Fruit fly (Drosophila melanogaster): ENCODE measurements around the gene Ubc7.
A peak's percentile ranks its signal among the peaks of the same experiment; 100 is the strongest.

- TF ChIP-seq cic (GFP tag; optimal IDR thresholded peaks at IDR 0.05) = no peak
- TF ChIP-seq bab1 (GFP tag; optimal IDR thresholded peaks at IDR 0.05) = peak; percentile 30
- TF ChIP-seq Crg-1 (GFP tag; optimal IDR thresholded peaks at IDR 0.05) = peak; percentile 39
- no peak for TF ChIP-seq ovo (GFP tag; optimal IDR thresholded peaks at IDR 0.05)
- peak; percentile 31 for TF ChIP-seq CG1620 (GFP tag; optimal IDR thresholded peaks at IDR 0.05)
- TF ChIP-seq CG14711 (tag; optimal IDR thresholded peaks at IDR 0.05) = no peak
- TF ChIP-seq Clk (GFP tag; optimal IDR thresholded peaks at IDR 0.05) = no peak
- TF ChIP-seq CG11617 (GFP tag; optimal IDR thresholded peaks at IDR 0.05) = peak; percentile 29
- peak; percentile 6 for TF ChIP-seq CG33017 (tag; optimal IDR thresholded peaks at IDR 0.05)
These were observed 17.2 kb downstream of the Ubc7 start, which contains the start of gene mbt for dm6 chrX:16610601-16611058.

Data from whole organism, adult.